Worm (Caenorhabditis elegans): ENCODE data around the gene mps-4.

Gene mps-4

ce11 chrIII:8262599-8262998, 9.0 kb downstream of the mps-4 start:
- TF ChIP-seq hlh-6 (tag; optimal IDR thresholded peaks at IDR 0.05) (peak; percentile 21), pat-9 (tag; optimal IDR thresholded peaks at IDR 0.05) (no peak), ttx-3 (tag; optimal IDR thresholded peaks at IDR 0.05) (no peak), fkh-6 (tag; optimal IDR thresholded peaks at IDR 0.05) (peak; percentile 25), elt-4 (tag; optimal IDR thresholded peaks at IDR 0.05) (peak; percentile 94), hlh-15 (tag; optimal IDR thresholded peaks at IDR 0.05) (no peak), sdc-2 (tag; optimal IDR thresholded peaks at IDR 0.05) (peak; percentile 26), ceh-48 (tag; optimal IDR thresholded peaks at IDR 0.05) (no peak), K09A11.1 (tag; optimal IDR thresholded peaks at IDR 0.05; ENCODE audit: insufficient read depth) (no peak), lim-6 (tag; optimal IDR thresholded peaks at IDR 0.05) (peak; percentile 14), odd-2 (tag; optimal IDR thresholded peaks at IDR 0.05) (no peak), ref-2 (tag; optimal IDR thresholded peaks at IDR 0.05) (peak; percentile 28), hlh-30 (tag; optimal IDR thresholded peaks at IDR 0.05; ENCODE audit: insufficient read depth) (no peak), ceh-9 (tag; optimal IDR thresholded peaks at IDR 0.05) (peak; percentile 17), syd-9 (tag; optimal IDR thresholded peaks at IDR 0.05) (peak; percentile 29), tbx-7 (tag; optimal IDR thresholded peaks at IDR 0.05) (no peak)

- TF ChIP-seq tbx-7 (tag; optimal IDR thresholded peaks at IDR 0.05): no peak
- no peak for TF ChIP-seq ceh-31 (tag; optimal IDR thresholded peaks at IDR 0.05)
- no peak for TF ChIP-seq ceh-9 (tag; optimal IDR thresholded peaks at IDR 0.05)
- TF ChIP-seq K09A11.1 (tag; optimal IDR thresholded peaks at IDR 0.05; ENCODE audit: insufficient read depth): no peak
- TF ChIP-seq tbx-2 (tag; optimal IDR thresholded peaks at IDR 0.05): no peak
- TF ChIP-seq gmeb-2 (tag; optimal IDR thresholded peaks at IDR 0.05): no peak
- TF ChIP-seq unc-3 (GFP tag; conservative IDR thresholded peaks at IDR 0.05): no peak
- no peak for TF ChIP-seq unc-3 (tag; optimal IDR thresholded peaks at IDR 0.05)
Measured at ce11 chrIII:8258045-8258444, 13.5 kb downstream of the mps-4 start, which contains the start of gene ncr-2. TSS of gene ncr-2 (plus strand) at chrIII:8258345.

ce11 chrIII:8254938-8255337, 16.6 kb downstream of the mps-4 start, which contains the start of gene F09G8.5:
TSS of gene F09G8.5 (plus strand) at chrIII:8254975.
- TF ChIP-seq ttx-3 (tag; optimal IDR thresholded peaks at IDR 0.05) (no peak), C38D4.7 (GFP tag; optimal IDR thresholded peaks at IDR 0.05) (no peak), ref-2 (tag; optimal IDR thresholded peaks at IDR 0.05) (no peak)

ce11 chrIII:8250007-8250683, 21.4 kb downstream of the mps-4 start, which contains the start of gene knl-1:
TSS of gene knl-1 (plus strand) at chrIII:8250632.
- peak; percentile 68 for TF ChIP-seq C08G9.2 (tag; optimal IDR thresholded peaks at IDR 0.05)
- TF ChIP-seq unc-42 (tag; optimal IDR thresholded peaks at IDR 0.05): no peak
- TF ChIP-seq ceh-34 (tag; optimal IDR thresholded peaks at IDR 0.05): peak; percentile 38
- no peak for TF ChIP-seq che-1 (tag; optimal IDR thresholded peaks at IDR 0.05)
- TF ChIP-seq tbx-2 (tag; optimal IDR thresholded peaks at IDR 0.05): peak; percentile 82
- TF ChIP-seq nfya-1 (tag; optimal IDR thresholded peaks at IDR 0.05): peak; percentile 33
- peak; percentile 25 for TF ChIP-seq tbx-7 (tag; optimal IDR thresholded peaks at IDR 0.05)
- TF ChIP-seq pat-9 (tag; optimal IDR thresholded peaks at IDR 0.05): no peak
- TF ChIP-seq rnt-1 (tag; optimal IDR thresholded peaks at IDR 0.05): peak; percentile 10
- TF ChIP-seq fax-1 (tag; optimal IDR thresholded peaks at IDR 0.05): peak; percentile 69
- TF ChIP-seq ets-4 (tag; optimal IDR thresholded peaks at IDR 0.05): peak; percentile 65
- peak; percentile 40 for TF ChIP-seq pha-2 (tag; optimal IDR thresholded peaks at IDR 0.05)
- TF ChIP-seq zip-5 (tag; optimal IDR thresholded peaks at IDR 0.05): peak; percentile 87
- peak; percentile 2 for TF ChIP-seq F13H6.1 (tag; optimal IDR thresholded peaks at IDR 0.05)
- no peak for TF ChIP-seq sdc-2 (tag; optimal IDR thresholded peaks at IDR 0.05)
- peak; percentile 20 for TF ChIP-seq madf-2 (tag; optimal IDR thresholded peaks at IDR 0.05)
- peak; percentile 50 for TF ChIP-seq ahr-1 (tag; optimal IDR thresholded peaks at IDR 0.05)
- TF ChIP-seq unc-86 (tag; optimal IDR thresholded peaks at IDR 0.05): peak; percentile 25
- peak; percentile 68 for TF ChIP-seq ceh-2 (tag; optimal IDR thresholded peaks at IDR 0.05)
- peak; percentile 69 for TF ChIP-seq ceh-14 (tag; optimal IDR thresholded peaks at IDR 0.05)
- TF ChIP-seq C38D4.7 (GFP tag; optimal IDR thresholded peaks at IDR 0.05): peak; percentile 7
- no peak for TF ChIP-seq pros-1 (tag; optimal IDR thresholded peaks at IDR 0.05)
- peak; percentile 1 for TF ChIP-seq lim-6 (tag; optimal IDR thresholded peaks at IDR 0.05)
- peak; percentile 79 for TF ChIP-seq elt-2 (tag; optimal IDR thresholded peaks at IDR 0.05)
- TF ChIP-seq Y22D7AL.16 (tag; optimal IDR thresholded peaks at IDR 0.05): no peak
- peak; percentile 65 for TF ChIP-seq hlh-8 (tag; optimal IDR thresholded peaks at IDR 0.05)
- TF ChIP-seq ceh-31 (tag; optimal IDR thresholded peaks at IDR 0.05): peak; percentile 89
- no peak for TF ChIP-seq unc-3 (GFP tag; conservative IDR thresholded peaks at IDR 0.05)
- TF ChIP-seq unc-3 (tag; optimal IDR thresholded peaks at IDR 0.05): peak; percentile 21
